Worm (Caenorhabditis elegans): Measurements from ENCODE around the gene Y15E3A.5.

The Y15E3A.5 gene

DNA sequence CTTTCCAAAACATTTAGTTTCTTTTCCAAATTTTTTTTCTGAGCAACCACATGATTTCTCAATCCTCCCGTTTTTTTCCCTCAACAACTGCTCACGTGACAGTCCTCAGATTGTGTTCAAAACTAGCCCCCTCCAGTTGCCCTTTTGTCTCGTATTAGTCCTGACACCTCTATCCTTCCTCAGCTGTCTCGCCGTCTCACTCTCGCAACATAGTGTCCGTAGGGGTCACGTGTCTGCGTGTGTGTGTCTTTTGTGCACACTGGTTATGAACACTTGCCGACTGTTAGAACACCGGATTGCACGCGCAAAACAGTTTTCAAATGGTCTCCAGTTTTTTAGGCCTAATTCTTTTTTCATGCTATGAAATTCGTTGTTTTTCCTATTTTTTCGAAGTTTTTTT, 24.9 kb downstream of the Y15E3A.5 start (continued):
- TF ChIP-seq eyg-1 (tag; optimal IDR thresholded peaks at IDR 0.05) (no peak), elt-2 (tag; optimal IDR thresholded peaks at IDR 0.05) (no peak), gmeb-2 (tag; optimal IDR thresholded peaks at IDR 0.05) (no peak), tbx-7 (tag; optimal IDR thresholded peaks at IDR 0.05) (no peak), nfya-1 (tag; optimal IDR thresholded peaks at IDR 0.05) (peak; percentile 37), nhr-11 (tag; optimal IDR thresholded peaks at IDR 0.05) (no peak), ama-1 (optimal IDR thresholded peaks at IDR 0.05) (no peak), K02D7.2 (tag; optimal IDR thresholded peaks at IDR 0.05) (no peak), ceh-18 (tag; optimal IDR thresholded peaks at IDR 0.05) (peak; percentile 64), nhr-232 (tag; optimal IDR thresholded peaks at IDR 0.05) (no peak), ceh-31 (tag; optimal IDR thresholded peaks at IDR 0.05) (peak; percentile 79), dve-1 (tag; optimal IDR thresholded peaks at IDR 0.05) (no peak)

DNA sequence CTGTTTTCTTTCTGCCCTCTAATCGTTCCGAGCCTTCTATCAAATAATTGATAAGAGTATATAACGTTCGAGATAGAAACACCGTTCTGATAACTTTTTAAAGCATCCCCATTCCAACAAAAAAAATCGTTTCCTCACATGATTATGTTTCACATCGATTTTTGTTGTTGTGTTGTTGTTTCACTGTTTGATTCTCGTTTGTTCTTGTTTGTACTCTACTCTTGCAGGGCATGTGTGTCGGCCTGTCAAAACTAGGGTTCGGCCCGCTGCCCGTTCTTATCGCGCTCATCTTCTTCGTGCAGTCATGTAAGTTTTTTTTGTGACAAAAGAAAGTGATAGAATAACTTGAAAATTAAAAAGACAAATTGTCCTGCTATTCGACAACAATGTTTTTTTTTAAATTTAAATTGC, 25.4 kb downstream of the Y15E3A.5 start, which contains the start of gene C33A11.2:
C33A11.2 (plus strand) TSS at position 226 of the 411 bp plus-strand sequence.
- no peak for TF ChIP-seq mec-3 (tag; optimal IDR thresholded peaks at IDR 0.05; ENCODE audit: borderline replicate concordance)
- peak; percentile 67 for TF ChIP-seq elt-2 (tag; optimal IDR thresholded peaks at IDR 0.05)

DNA sequence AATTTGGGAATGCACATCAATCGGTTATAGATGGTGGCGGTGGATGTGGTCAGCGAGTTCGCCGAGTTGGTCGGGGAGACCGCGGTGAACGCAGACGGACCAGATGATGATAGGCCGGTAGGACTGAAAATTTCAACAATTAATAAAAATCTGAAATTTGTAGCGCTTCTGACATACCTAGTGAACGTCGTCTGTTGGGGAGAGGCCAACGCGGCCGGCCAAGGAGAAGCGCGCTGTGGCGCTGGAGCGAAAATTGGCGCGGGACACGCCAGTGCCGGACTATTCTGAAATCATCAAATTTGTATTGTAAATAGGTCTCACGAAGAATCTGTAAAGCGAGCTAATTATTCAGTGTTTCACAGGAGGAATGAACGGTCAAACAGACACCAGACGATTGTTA, 32.4 kb downstream of the Y15E3A.5 start:
- TF ChIP-seq ref-2 (tag; optimal IDR thresholded peaks at IDR 0.05) (no peak), pag-3 (tag; optimal IDR thresholded peaks at IDR 0.05; ENCODE audit: borderline replicate concordance) (no peak), ceh-31 (tag; optimal IDR thresholded peaks at IDR 0.05) (no peak), hlh-30 (tag; optimal IDR thresholded peaks at IDR 0.05; ENCODE audit: insufficient read depth) (no peak), pros-1 (tag; optimal IDR thresholded peaks at IDR 0.05) (no peak), sdc-2 (tag; optimal IDR thresholded peaks at IDR 0.05) (no peak), ceh-9 (tag; optimal IDR thresholded peaks at IDR 0.05) (no peak), ztf-16 (tag; optimal IDR thresholded peaks at IDR 0.05) (no peak), C08G9.2 (tag; optimal IDR thresholded peaks at IDR 0.05) (no peak), npax-4 (tag; optimal IDR thresholded peaks at IDR 0.05) (no peak), ceh-30 (tag; optimal IDR thresholded peaks at IDR 0.05) (no peak), ceh-48 (tag; optimal IDR thresholded peaks at IDR 0.05) (no peak), hlh-6 (tag; optimal IDR thresholded peaks at IDR 0.05) (no peak), ama-1 (optimal IDR thresholded peaks at IDR 0.05) (no peak), pax-1 (tag; optimal IDR thresholded peaks at IDR 0.05) (no peak), ceh-2 (tag; optimal IDR thresholded peaks at IDR 0.05) (no peak)

DNA sequence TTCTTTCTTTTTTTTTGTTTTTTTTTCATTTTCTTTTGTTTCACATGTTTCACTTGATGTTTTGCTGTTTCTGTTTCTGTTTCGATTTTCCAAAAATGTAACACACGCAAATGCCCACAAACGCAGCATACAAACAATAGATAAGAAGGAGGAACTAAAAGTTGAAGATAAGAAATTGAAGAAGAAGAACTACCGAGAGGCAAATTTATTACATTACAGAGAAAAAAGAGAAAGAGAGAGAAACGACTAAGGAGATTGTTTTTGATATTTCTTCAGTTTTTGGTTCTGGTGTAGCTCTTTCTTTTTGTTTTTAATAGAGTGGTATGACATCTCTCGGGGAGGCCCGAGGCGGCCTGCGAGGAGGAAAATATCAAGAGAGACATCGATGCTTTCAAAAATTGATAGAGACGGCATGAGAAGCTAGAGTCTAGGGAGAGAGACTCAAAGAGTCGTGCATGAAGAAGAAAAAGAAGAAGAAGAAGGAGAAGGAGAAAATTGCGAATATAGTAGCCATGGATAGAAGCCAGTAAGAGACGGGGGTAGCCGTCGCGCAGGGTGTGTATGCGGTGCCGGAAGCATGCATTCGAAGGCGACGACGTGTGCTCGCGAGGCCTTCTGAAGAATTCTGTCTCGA, 33.2 kb downstream of the Y15E3A.5 start:
- TF ChIP-seq C08G9.2 (tag; optimal IDR thresholded peaks at IDR 0.05): peak; percentile 5
- TF ChIP-seq ceh-34 (tag; optimal IDR thresholded peaks at IDR 0.05): peak; percentile 23
- TF ChIP-seq nfya-1 (tag; optimal IDR thresholded peaks at IDR 0.05): peak; percentile 32
- TF ChIP-seq sdc-2 (tag; optimal IDR thresholded peaks at IDR 0.05): peak; percentile 78
- peak; percentile 45 for TF ChIP-seq ceh-14 (tag; optimal IDR thresholded peaks at IDR 0.05)
- TF ChIP-seq nhr-11 (tag; optimal IDR thresholded peaks at IDR 0.05): no peak
- TF ChIP-seq pag-3 (tag; optimal IDR thresholded peaks at IDR 0.05; ENCODE audit: borderline replicate concordance): no peak
- peak; percentile 11 for TF ChIP-seq F13H6.1 (tag; optimal IDR thresholded peaks at IDR 0.05)
- TF ChIP-seq tbx-2 (tag; optimal IDR thresholded peaks at IDR 0.05): peak; percentile 13
- no peak for TF ChIP-seq sox-4 (tag; optimal IDR thresholded peaks at IDR 0.05)
- peak; percentile 37 for TF ChIP-seq ceh-18 (tag; optimal IDR thresholded peaks at IDR 0.05)
- TF ChIP-seq ceh-31 (tag; optimal IDR thresholded peaks at IDR 0.05): peak; percentile 48
- TF ChIP-seq unc-42 (tag; optimal IDR thresholded peaks at IDR 0.05): peak; percentile 64
- TF ChIP-seq fkh-6 (tag; optimal IDR thresholded peaks at IDR 0.05): no peak
- TF ChIP-seq elt-2 (tag; optimal IDR thresholded peaks at IDR 0.05): peak; percentile 81

DNA sequence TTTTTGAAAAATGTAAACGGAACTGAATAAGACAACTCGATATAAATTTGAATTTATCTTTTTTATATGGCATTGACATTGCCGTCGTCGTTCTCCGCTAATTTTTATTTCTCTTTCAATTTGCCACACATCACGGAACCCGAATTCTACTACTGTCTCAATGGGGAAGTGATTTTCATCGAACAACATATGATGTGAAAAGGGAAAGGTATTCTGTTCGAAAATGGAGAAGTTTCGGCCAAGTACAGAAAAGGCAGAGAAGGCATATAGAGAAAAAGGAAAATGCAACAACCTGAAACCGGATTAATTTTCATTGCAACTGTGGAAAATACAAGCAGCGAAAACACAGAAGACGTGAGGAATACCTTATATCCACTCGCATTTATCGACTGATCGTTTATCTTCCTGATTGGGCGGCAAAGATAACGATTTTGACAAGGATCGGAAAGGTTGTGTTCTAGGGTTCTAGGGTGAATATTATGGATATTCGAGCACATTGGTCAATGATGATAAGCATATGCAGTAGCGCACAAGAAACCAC, 34.4 kb downstream of the Y15E3A.5 start:
- TF ChIP-seq tbx-2 (tag; optimal IDR thresholded peaks at IDR 0.05): no peak
- no peak for TF ChIP-seq dve-1 (tag; optimal IDR thresholded peaks at IDR 0.05)
- TF ChIP-seq C38D4.7 (GFP tag; optimal IDR thresholded peaks at IDR 0.05): no peak
- TF ChIP-seq ceh-34 (tag; optimal IDR thresholded peaks at IDR 0.05): no peak
- no peak for TF ChIP-seq ceh-31 (tag; optimal IDR thresholded peaks at IDR 0.05)
- no peak for TF ChIP-seq pqm-1 (tag; optimal IDR thresholded peaks at IDR 0.05)
- no peak for TF ChIP-seq ceh-9 (tag; optimal IDR thresholded peaks at IDR 0.05)
- no peak for TF ChIP-seq T23F11.4 (GFP tag; optimal IDR thresholded peaks at IDR 0.05)
- TF ChIP-seq lim-6 (tag; optimal IDR thresholded peaks at IDR 0.05): no peak
- TF ChIP-seq fax-1 (tag; optimal IDR thresholded peaks at IDR 0.05): no peak
- no peak for TF ChIP-seq ceh-14 (tag; optimal IDR thresholded peaks at IDR 0.05)
- TF ChIP-seq pax-1 (tag; optimal IDR thresholded peaks at IDR 0.05): no peak
- TF ChIP-seq gmeb-2 (tag; optimal IDR thresholded peaks at IDR 0.05): no peak
- TF ChIP-seq ceh-30 (tag; optimal IDR thresholded peaks at IDR 0.05): no peak
- no peak for TF ChIP-seq pha-4 (tag; optimal IDR thresholded peaks at IDR 0.05)
